Worm (Caenorhabditis elegans): ENCODE results near the gene B0361.11.

The B0361.11 gene

ce11 chrIII:7272828-7273227 lies 4.6 kb upstream of the B0361.11 start:
- no peak for TF ChIP-seq unc-39 (tag; optimal IDR thresholded peaks at IDR 0.05)
- TF ChIP-seq nhr-25 (tag; optimal IDR thresholded peaks at IDR 0.05) = peak; percentile 51
- TF ChIP-seq nhr-10 (tag; optimal IDR thresholded peaks at IDR 0.05) = no peak
- TF ChIP-seq C34F6.9 (tag; optimal IDR thresholded peaks at IDR 0.05) = no peak
- no peak for TF ChIP-seq mab-5 (tag; optimal IDR thresholded peaks at IDR 0.05)
- peak; percentile 71 for TF ChIP-seq gmeb-1 (tag; optimal IDR thresholded peaks at IDR 0.05)
- no peak for TF ChIP-seq lin-13 (GFP tag; optimal IDR thresholded peaks at IDR 0.05)
- TF ChIP-seq dmd-4 (tag; optimal IDR thresholded peaks at IDR 0.05) = no peak
- no peak for TF ChIP-seq zag-1 (tag; optimal IDR thresholded peaks at IDR 0.05)
- no peak for TF ChIP-seq nhr-6 (tag; optimal IDR thresholded peaks at IDR 0.05)
- no peak for TF ChIP-seq nhr-237 (tag; optimal IDR thresholded peaks at IDR 0.05)
- no peak for TF ChIP-seq snpc-4 (tag; optimal IDR thresholded peaks at IDR 0.05)
- TF ChIP-seq sem-4 (tag; optimal IDR thresholded peaks at IDR 0.05) = no peak
- no peak for TF ChIP-seq lin-11 (tag; optimal IDR thresholded peaks at IDR 0.05)
- TF ChIP-seq elt-1 (tag; optimal IDR thresholded peaks at IDR 0.05) = no peak
- no peak for TF ChIP-seq nhr-77 (tag; optimal IDR thresholded peaks at IDR 0.05)
- no peak for TF ChIP-seq ztf-1 (GFP tag; conservative IDR thresholded peaks at IDR 0.05)
- no peak for TF ChIP-seq lin-39 (tag; optimal IDR thresholded peaks at IDR 0.05)
- no peak for TF ChIP-seq elt-3 (tag; optimal IDR thresholded peaks at IDR 0.05)
- TF ChIP-seq sma-9 (GFP tag; optimal IDR thresholded peaks at IDR 0.05) = peak; percentile 86
- TF ChIP-seq sma-9 (tag; optimal IDR thresholded peaks at IDR 0.05) = no peak
- TF ChIP-seq nhr-129 (tag; optimal IDR thresholded peaks at IDR 0.05) = peak; percentile 89
- TF ChIP-seq mdl-1 (tag; optimal IDR thresholded peaks at IDR 0.05) = peak in 1 of 2 experiments; percentile 32
- TF ChIP-seq ztf-4 (tag; optimal IDR thresholded peaks at IDR 0.05) = no peak
- no peak for TF ChIP-seq ZK546.5 (tag; optimal IDR thresholded peaks at IDR 0.05)
- no peak for TF ChIP-seq aly-2 (tag; optimal IDR thresholded peaks at IDR 0.05)
- TF ChIP-seq fos-1 (tag; optimal IDR thresholded peaks at IDR 0.05) = peak; percentile 63
- no peak for TF ChIP-seq unc-55 (GFP tag; optimal IDR thresholded peaks at IDR 0.05)
- TF ChIP-seq lsy-2 (tag; optimal IDR thresholded peaks at IDR 0.05) = peak in 1 of 2 experiments; percentile 46
- peak; percentile 82 for TF ChIP-seq sma-3 (GFP tag; optimal IDR thresholded peaks at IDR 0.05)
- peak; percentile 92 for TF ChIP-seq nhr-21 (tag; optimal IDR thresholded peaks at IDR 0.05)
- TF ChIP-seq crh-2 (tag; optimal IDR thresholded peaks at IDR 0.05) = peak; percentile 55
- TF ChIP-seq R02D3.7 (tag; optimal IDR thresholded peaks at IDR 0.05) = no peak
- TF ChIP-seq nhr-23 (tag; optimal IDR thresholded peaks at IDR 0.05) = no peak
- TF ChIP-seq peb-1 (tag; optimal IDR thresholded peaks at IDR 0.05) = no peak
- TF ChIP-seq skn-1 (tag; optimal IDR thresholded peaks at IDR 0.05) = no peak
- TF ChIP-seq mbf-1 (tag; optimal IDR thresholded peaks at IDR 0.05) = no peak
- no peak for TF ChIP-seq unc-62 (GFP tag; optimal IDR thresholded peaks at IDR 0.05)
- TF ChIP-seq nhr-12 (tag; optimal IDR thresholded peaks at IDR 0.05) = no peak
- no peak for TF ChIP-seq F13H6.1 (tag; optimal IDR thresholded peaks at IDR 0.05)
- no peak for TF ChIP-seq Y55F3AM.14 (GFP tag; optimal IDR thresholded peaks at IDR 0.05)
- no peak for TF ChIP-seq ceh-82 (tag; optimal IDR thresholded peaks at IDR 0.05)
- no peak for TF ChIP-seq alr-1 (tag; optimal IDR thresholded peaks at IDR 0.05)
- TF ChIP-seq ztf-11 (tag; optimal IDR thresholded peaks at IDR 0.05) = no peak
- TF ChIP-seq ceh-16 (tag; optimal IDR thresholded peaks at IDR 0.05) = no peak
- TF ChIP-seq nhr-11 (tag; optimal IDR thresholded peaks at IDR 0.05) = no peak
- TF ChIP-seq egl-27 (tag; optimal IDR thresholded peaks at IDR 0.05) = peak; percentile 64
- TF ChIP-seq ama-1 (optimal IDR thresholded peaks at IDR 0.05) = peak; percentile 13
- peak; percentile 85 for TF ChIP-seq blmp-1 (tag; optimal IDR thresholded peaks at IDR 0.05; ENCODE audit: insufficient read depth)
